Worm (Caenorhabditis elegans) whole organism, mixed stage, embryonic: ENCODE measurements around the gene fbxc-48.

Experiments used
- M03D4.4 ChIP-seq: sonication (generic microtip); optimal IDR thresholded peaks from 2 replicates; lab custom pipeline; 2017; ENCODE audit warnings: mild to moderate bottlenecking, missing genetic modification characterization, missing compliant biosample characterization
- bed-3 ChIP-seq: fragments of 200-800 bp; sonication (Bioruptor generic); optimal IDR thresholded peaks from 3 replicates; lab custom pipeline; 2018; ENCODE audit warnings: mild to moderate bottlenecking, missing genetic modification characterization, moderate library complexity, missing compliant biosample characterization
- blmp-1 ChIP-seq: fragments of 150-350 bp; optimal IDR thresholded peaks from 2 replicates; lab custom pipeline; 2014; ENCODE audit warnings: missing biosample characterization, missing genetic modification characterization
- ceh-39 ChIP-seq: fragments of 150-350 bp; optimal IDR thresholded peaks from 2 replicates; lab custom pipeline; 2014; ENCODE audit warnings: missing biosample characterization, missing genetic modification characterization
- ceh-83 ChIP-seq: fragments of 200-800 bp; sonication (Bioruptor generic); optimal IDR thresholded peaks from 2 replicates; lab custom pipeline; 2018; ENCODE audit warnings: mild to moderate bottlenecking, missing genetic modification characterization, missing compliant biosample characterization
- ces-1 ChIP-seq: fragments of 150-350 bp; optimal IDR thresholded peaks from 2 replicates; lab custom pipeline; 2014; ENCODE audit warnings: missing biosample characterization, missing genetic modification reagents, missing genetic modification characterization
- cnd-1 ChIP-seq: fragments of 200-800 bp; sonication (Bioruptor generic); optimal IDR thresholded peaks from 2 replicates; lab custom pipeline; 2018; ENCODE audit warnings: mild to moderate bottlenecking, missing genetic modification characterization, missing compliant biosample characterization
- drap-1 ChIP-seq: fragments of 200-800 bp; sonication (Bioruptor generic); optimal IDR thresholded peaks from 3 replicates; lab custom pipeline; 2018; ENCODE audit warnings: mild to moderate bottlenecking, missing genetic modification characterization, missing compliant biosample characterization
- elt-1 ChIP-seq: sonication (generic microtip); optimal IDR thresholded peaks from 2 replicates; lab custom pipeline; 2017; ENCODE audit warnings: missing genetic modification characterization, mild to moderate bottlenecking, missing compliant biosample characterization, antibody characterized with exemption, moderate library complexity, borderline replicate concordance; ENCODE audit not compliant: insufficient read depth
- ham-2 ChIP-seq: fragments of 200-800 bp; sonication (Bioruptor generic); optimal IDR thresholded peaks from 2 replicates; lab custom pipeline; 2018; ENCODE audit warnings: mild to moderate bottlenecking, missing genetic modification characterization, missing compliant biosample characterization
- lin-13 ChIP-seq: fragments of 150-350 bp; optimal IDR thresholded peaks from 2 replicates; lab custom pipeline; 2014; ENCODE audit warnings: missing biosample characterization, missing genetic modification characterization
- lin-32 ChIP-seq: fragments of 200-800 bp; sonication (Bioruptor generic); optimal IDR thresholded peaks from 2 replicates; lab custom pipeline; 2018; ENCODE audit warnings: mild to moderate bottlenecking, missing genetic modification characterization, missing compliant biosample characterization
- lsy-2 ChIP-seq: fragments of 150-350 bp; optimal IDR thresholded peaks from 2 replicates; lab custom pipeline; 2014; ENCODE audit warnings: missing biosample characterization, missing genetic modification characterization
- mab-5 ChIP-seq: fragments of 150-350 bp; optimal IDR thresholded peaks from 2 replicates; lab custom pipeline; 2014; ENCODE audit warnings: missing biosample characterization, missing genetic modification characterization
- mep-1 ChIP-seq: fragments of 150-350 bp; optimal IDR thresholded peaks from 2 replicates; lab custom pipeline; 2017; ENCODE audit warnings: missing biosample characterization, missing genetic modification reagents, missing genetic modification characterization, inconsistent platforms
- mls-2 ChIP-seq: sonication (generic microtip); optimal IDR thresholded peaks from 2 replicates; lab custom pipeline; 2016; ENCODE audit warnings: mild to moderate bottlenecking, missing genetic modification characterization, moderate library complexity, missing compliant biosample characterization
- nhr-12 ChIP-seq: fragments of 150-350 bp; optimal IDR thresholded peaks from 2 replicates; lab custom pipeline; 2014; ENCODE audit warnings: missing biosample characterization, missing genetic modification characterization
- nhr-2 ChIP-seq: fragments of 150-350 bp; optimal IDR thresholded peaks from 2 replicates; lab custom pipeline; 2014; ENCODE audit warnings: missing biosample characterization, missing genetic modification characterization
- nhr-237 ChIP-seq: fragments of 150-350 bp; optimal IDR thresholded peaks from 2 replicates; lab custom pipeline; 2014; ENCODE audit warnings: missing biosample characterization, missing genetic modification characterization
- nhr-28 ChIP-seq: fragments of 150-350 bp; optimal IDR thresholded peaks from 2 replicates; lab custom pipeline; 2014; ENCODE audit warnings: missing biosample characterization, missing genetic modification characterization
- pha-4 ChIP-seq: fragments of 150-350 bp; optimal IDR thresholded peaks from 2 replicates; lab custom pipeline; 2018; ENCODE audit warnings: missing biosample characterization, missing genetic modification reagents, missing genetic modification characterization
- snpc-4 ChIP-seq: fragments of 150-350 bp; optimal IDR thresholded peaks from 2 replicates; lab custom pipeline; 2014; ENCODE audit warnings: missing biosample characterization, missing genetic modification characterization
- sptf-1 ChIP-seq: sonication (generic microtip); optimal IDR thresholded peaks from 2 replicates; lab custom pipeline; 2017; ENCODE audit warnings: mild to moderate bottlenecking, missing genetic modification characterization, moderate library complexity, missing compliant biosample characterization
- unc-120 ChIP-seq: sonication (generic microtip); optimal IDR thresholded peaks from 2 replicates; lab custom pipeline; 2017; ENCODE audit warnings: missing genetic modification characterization, missing compliant biosample characterization; ENCODE audit not compliant: poor library complexity, severe bottlenecking
- unc-62 ChIP-seq: fragments of 150-350 bp; optimal IDR thresholded peaks from 2 replicates; lab custom pipeline; 2014; ENCODE audit warnings: missing biosample characterization, missing genetic modification reagents, missing genetic modification characterization
- ztf-11 ChIP-seq: fragments of 150-350 bp; optimal IDR thresholded peaks from 2 replicates; lab custom pipeline; 2014; ENCODE audit warnings: missing biosample characterization, missing genetic modification characterization

The fbxc-48 gene

ce11 chrII:759788-760187 is 19.1 kb upstream of the fbxc-48 start:
- TF ChIP-seq bed-3 (GFP tag; lab: Kevin White, UChicago) (no peak), ham-2 (no peak), cnd-1 (tag; lab: Kevin White, UChicago) (no peak), ztf-11 (tag; lab: Kevin White, UChicago) (no peak), unc-62 (no peak), drap-1 (GFP tag; lab: Kevin White, UChicago) (no peak), mep-1 (tag; lab: Kevin White, UChicago) (peak; percentile 25), ces-1 (GFP tag; lab: Kevin White, UChicago) (peak; percentile 67), pha-4 (no peak)

ce11 chrII:757224-757623 is 16.5 kb upstream of the fbxc-48 start:
- TF ChIP-seq nhr-237 = no peak
- TF ChIP-seq nhr-28 (tag; lab: Kevin White, UChicago) = no peak
- no peak for TF ChIP-seq mep-1 (tag; lab: Kevin White, UChicago)
- no peak for TF ChIP-seq snpc-4 (tag; lab: Kevin White, UChicago)
- TF ChIP-seq lsy-2 = no peak
- TF ChIP-seq ham-2 = no peak
- no peak for TF ChIP-seq unc-120 (tag; lab: Kevin White, UChicago)
- TF ChIP-seq elt-1 = no peak

- TF ChIP-seq mls-2 (tag; lab: Kevin White, UChicago) = no peak
- no peak for TF ChIP-seq nhr-12
- TF ChIP-seq mep-1 (tag; lab: Kevin White, UChicago) = no peak
- no peak for TF ChIP-seq elt-1
- no peak for TF ChIP-seq lin-13 (tag; lab: Kevin White, UChicago)
- no peak for TF ChIP-seq mab-5 (tag; lab: Kevin White, UChicago)
- TF ChIP-seq cnd-1 (tag; lab: Kevin White, UChicago) = no peak
- no peak for TF ChIP-seq M03D4.4 (tag; lab: Kevin White, UChicago)
- no peak for TF ChIP-seq pha-4
- TF ChIP-seq unc-120 (tag; lab: Kevin White, UChicago) = no peak
- TF ChIP-seq ceh-39 = no peak
- TF ChIP-seq snpc-4 (tag; lab: Kevin White, UChicago) = no peak
Measured at ce11 chrII:756161-756560, 15.5 kb upstream of the fbxc-48 start.

DNA sequence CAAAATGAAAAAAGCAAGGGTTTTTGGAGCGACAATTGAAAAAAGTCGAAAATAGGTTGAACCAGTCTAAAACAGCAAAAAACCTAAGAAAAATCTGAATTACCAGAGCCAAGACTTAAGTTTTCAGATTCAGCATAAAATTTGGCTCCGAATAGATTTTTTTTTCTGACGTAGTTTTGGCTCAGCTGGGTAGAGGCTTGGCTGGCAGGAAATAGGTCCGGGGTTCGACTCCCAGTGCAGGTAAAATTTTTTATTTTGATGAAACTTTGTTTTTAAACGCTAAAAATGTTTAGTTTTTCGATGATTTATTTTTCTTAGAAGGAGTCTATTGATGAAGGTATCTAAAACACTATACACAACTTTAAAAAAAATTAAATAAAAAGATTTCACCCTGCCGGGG is 14.3 kb upstream of the fbxc-48 start:
- TF ChIP-seq drap-1 (GFP tag; lab: Kevin White, UChicago) = no peak
- TF ChIP-seq, all 35 proteins: peak for 0

DNA sequence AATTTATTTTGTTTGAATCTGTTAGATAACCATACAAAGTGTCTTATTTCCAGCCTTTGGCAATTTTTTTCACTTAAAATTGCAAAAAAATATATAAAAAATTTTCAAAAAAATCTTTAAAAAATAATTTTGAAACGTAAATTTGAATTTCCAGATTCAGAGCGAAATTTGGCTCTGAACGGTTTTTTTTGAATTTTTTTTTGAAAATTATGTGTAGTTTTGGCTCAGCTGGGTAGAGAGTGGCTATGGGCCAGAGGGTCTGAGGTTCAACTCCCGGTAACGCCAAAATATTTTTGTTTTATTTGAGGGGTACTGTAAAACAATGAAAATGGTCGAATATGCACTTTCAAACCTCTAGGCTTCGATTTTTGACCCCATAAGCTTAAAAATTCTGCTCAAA is 12.8 kb upstream of the fbxc-48 start:
- no peak for TF ChIP-seq nhr-2 (tag; lab: Kevin White, UChicago)
- no peak for TF ChIP-seq nhr-28 (tag; lab: Kevin White, UChicago)
- TF ChIP-seq mls-2 (tag; lab: Kevin White, UChicago) = no peak
- no peak for TF ChIP-seq ceh-83 (GFP tag; lab: Kevin White, UChicago)
- no peak for TF ChIP-seq lsy-2

- TF ChIP-seq sptf-1 = no peak
- TF ChIP-seq unc-62 = no peak
Measured at ce11 chrII:751850-752249, 11.1 kb upstream of the fbxc-48 start.

DNA sequence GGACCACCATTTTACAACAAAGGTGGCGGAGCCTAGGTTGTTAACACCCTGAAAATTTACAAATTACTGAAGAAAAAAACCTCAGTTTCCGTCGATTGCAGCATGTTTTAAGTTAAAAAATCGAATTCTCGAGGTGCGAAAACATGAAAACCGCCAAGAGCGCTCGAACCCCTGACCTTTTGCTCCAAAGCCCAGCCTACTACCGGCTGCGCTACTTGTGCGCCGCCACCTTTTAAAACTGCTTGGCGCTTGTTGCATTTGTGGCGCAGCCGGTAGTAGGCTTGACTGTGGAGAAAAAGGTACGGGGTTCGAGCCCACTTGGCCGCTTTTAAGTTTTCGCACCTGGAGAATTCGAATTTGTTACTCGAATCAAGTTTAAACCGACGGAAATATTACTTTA is 9.4 kb upstream of the fbxc-48 start, which contains the start of gene snt-6:
Gene snt-6, minus strand, starts transcription at position 58 of the 400 bp plus-strand sequence.
- no peak for TF ChIP-seq nhr-12
- no peak for TF ChIP-seq nhr-237
- TF ChIP-seq blmp-1 (tag; lab: Kevin White, UChicago) = no peak
- no peak for TF ChIP-seq sptf-1
- no peak for TF ChIP-seq snpc-4 (tag; lab: Kevin White, UChicago)
- no peak for TF ChIP-seq lin-32 (GFP tag; lab: Kevin White, UChicago)

ce11 chrII:732393-732792 is 8.3 kb downstream of the fbxc-48 start:
- TF ChIP-seq ham-2 (no peak), lin-13 (tag; lab: Kevin White, UChicago) (peak; percentile 30), pha-4 (no peak), lsy-2 (peak; percentile 72)
